Worm (Caenorhabditis elegans) whole organism, L4 larva: ENCODE data around the gene tmem-135.

ENCODE experiments used
- ZK337.2 ChIP-seq: fragments of 200-800 bp; sonication (Bioruptor generic); IDR thresholded peaks from 2 replicates; pipeline ENCODE4 v1.3.6; 2022; ENCODE audit warnings: missing genetic modification reagents, missing genetic modification characterization, missing compliant biosample characterization
- ama-1 ChIP-seq: fragments of 150-350 bp; optimal IDR thresholded peaks from 2 replicates; lab custom pipeline; 2014; ENCODE audit warnings: inconsistent platforms, mixed read lengths
- ceh-32 ChIP-seq: sonication (generic microtip); optimal IDR thresholded peaks from 2 replicates; lab custom pipeline; 2016; ENCODE audit warnings: mild to moderate bottlenecking, missing genetic modification characterization, missing compliant biosample characterization; ENCODE audit not compliant: poor library complexity
- ceh-62 ChIP-seq: sonication (generic microtip); optimal IDR thresholded peaks from 2 replicates; lab custom pipeline; 2017; ENCODE audit warnings: missing biosample characterization, missing genetic modification characterization
- ces-1 ChIP-seq: fragments of 150-350 bp; sonication (generic microtip); optimal IDR thresholded peaks from 4 replicates; lab custom pipeline; 2014; ENCODE audit warnings: missing biosample characterization, missing genetic modification reagents, missing genetic modification characterization
- cey-2 ChIP-seq: sonication (generic microtip); optimal IDR thresholded peaks from 3 replicates; lab custom pipeline; 2017; ENCODE audit warnings: missing genetic modification characterization, mild to moderate bottlenecking, missing compliant biosample characterization, antibody characterized with exemption, borderline replicate concordance; ENCODE audit not compliant: insufficient read depth
- daf-12 ChIP-seq: fragments of 150-350 bp; optimal IDR thresholded peaks from 2 replicates; lab custom pipeline; 2014; ENCODE audit warnings: missing biosample characterization, missing genetic modification reagents, missing genetic modification characterization
- daf-16 ChIP-seq, 3 experiments: sonication (generic microtip); optimal IDR thresholded peaks; 2 replicates each; lab custom pipeline; 2016 to 2017; ENCODE audit warnings: missing genetic modification characterization in 3 of 3, missing genetic modification reagents in 3 of 3, mild to moderate bottlenecking in 2 of 3, missing compliant biosample characterization in 2 of 3, missing biosample characterization in 1 of 3, moderate library complexity in 1 of 3
- dmd-6 ChIP-seq: fragments of 200-800 bp; sonication (Bioruptor generic); IDR thresholded peaks from 2 replicates; pipeline ENCODE4 v1.3.6; 2022; ENCODE audit warnings: missing genetic modification reagents, missing genetic modification characterization, missing compliant biosample characterization
- dmd-8 ChIP-seq: fragments of 200-800 bp; sonication (Bioruptor generic); IDR thresholded peaks from 2 replicates; pipeline ENCODE4 v1.3.6; 2022; ENCODE audit warnings: missing genetic modification characterization, missing compliant biosample characterization
- dve-1 ChIP-seq: sonication (generic microtip); optimal IDR thresholded peaks from 2 replicates; lab custom pipeline; 2017; ENCODE audit warnings: antibody characterized with exemption, mild to moderate bottlenecking, missing genetic modification characterization, missing compliant biosample characterization; ENCODE audit not compliant: insufficient read depth
- gei-8 ChIP-seq: fragments of 200-800 bp; sonication (Bioruptor generic); optimal IDR thresholded peaks from 2 replicates; lab custom pipeline; 2018; ENCODE audit warnings: mild to moderate bottlenecking, missing genetic modification characterization, missing compliant biosample characterization
- hif-1 ChIP-seq, 2 experiments: sonication (generic microtip); optimal IDR thresholded peaks; 2 replicates each; lab custom pipeline; 2016 to 2017; ENCODE audit warnings: missing compliant biosample characterization in 2 of 2, missing genetic modification characterization in 2 of 2, missing genetic modification reagents in 2 of 2, missing genotype in 2 of 2, mild to moderate bottlenecking in 1 of 2
- hlh-11 ChIP-seq: fragments of 200-800 bp; sonication (Bioruptor generic); optimal IDR thresholded peaks from 2 replicates; lab custom pipeline; 2018; ENCODE audit warnings: mild to moderate bottlenecking, missing genetic modification characterization, missing compliant biosample characterization
- hlh-30 ChIP-seq: sonication (generic microtip); optimal IDR thresholded peaks from 2 replicates; lab custom pipeline; 2017; ENCODE audit warnings: antibody characterized with exemption, mild to moderate bottlenecking, missing genetic modification characterization, missing compliant biosample characterization; ENCODE audit not compliant: insufficient read depth
- hmg-1.1 ChIP-seq: fragments of 200-800 bp; sonication (Bioruptor generic); IDR thresholded peaks from 2 replicates; pipeline ENCODE4 v1.3.6; 2022; ENCODE audit warnings: missing genetic modification reagents, missing genetic modification characterization, missing compliant biosample characterization
- lim-7 ChIP-seq: fragments of 200-800 bp; sonication (Bioruptor generic); IDR thresholded peaks from 2 replicates; pipeline ENCODE4 v1.3.6; 2022; ENCODE audit warnings: missing genetic modification characterization, missing compliant biosample characterization
- lin-1 ChIP-seq: fragments of 200-800 bp; sonication (Bioruptor generic); IDR thresholded peaks from 2 replicates; pipeline ENCODE4 v1.3.6; 2022; ENCODE audit warnings: missing genetic modification reagents, missing genetic modification characterization, missing compliant biosample characterization
- lin-38 ChIP-seq: fragments of 200-800 bp; sonication (Bioruptor generic); IDR thresholded peaks from 2 replicates; pipeline ENCODE4 v1.3.6; 2022; ENCODE audit warnings: missing genetic modification reagents, missing genetic modification characterization, missing compliant biosample characterization
- mep-1 ChIP-seq: fragments of 150-350 bp; sonication (generic microtip); optimal IDR thresholded peaks from 3 replicates; lab custom pipeline; 2014; ENCODE audit warnings: missing biosample characterization, missing genetic modification characterization
- mes-2 ChIP-seq: sonication (generic microtip); optimal IDR thresholded peaks from 2 replicates; lab custom pipeline; 2016; ENCODE audit warnings: missing genotype, mild to moderate bottlenecking, missing genetic modification characterization, missing compliant biosample characterization; ENCODE audit not compliant: poor library complexity, severe bottlenecking
- nhr-10 ChIP-seq: fragments of 150-350 bp; optimal IDR thresholded peaks from 2 replicates; lab custom pipeline; 2014; ENCODE audit warnings: missing biosample characterization, missing genetic modification characterization
- nhr-102 ChIP-seq: sonication (generic microtip); optimal IDR thresholded peaks from 2 replicates; lab custom pipeline; 2016; ENCODE audit warnings: mild to moderate bottlenecking, missing genetic modification characterization, moderate library complexity, missing compliant biosample characterization
- nhr-111 ChIP-seq: fragments of 200-800 bp; sonication (Bioruptor generic); optimal IDR thresholded peaks from 2 replicates; lab custom pipeline; 2018; ENCODE audit warnings: mild to moderate bottlenecking, missing genetic modification characterization, missing compliant biosample characterization
- nhr-25 ChIP-seq: sonication (generic microtip); optimal IDR thresholded peaks from 2 replicates; lab custom pipeline; 2017; ENCODE audit warnings: missing genetic modification characterization, mild to moderate bottlenecking, missing compliant biosample characterization, antibody characterized with exemption, moderate library complexity, borderline replicate concordance; ENCODE audit not compliant: insufficient read depth
- nhr-28 ChIP-seq: fragments of 150-350 bp; optimal IDR thresholded peaks from 2 replicates; lab custom pipeline; 2014; ENCODE audit warnings: missing biosample characterization, missing genetic modification characterization
- nhr-48 ChIP-seq: sonication (generic microtip); optimal IDR thresholded peaks from 2 replicates; lab custom pipeline; 2016; ENCODE audit warnings: mild to moderate bottlenecking, missing genetic modification characterization, missing compliant biosample characterization
- nhr-77 ChIP-seq: fragments of 150-350 bp; optimal IDR thresholded peaks from 2 replicates; lab custom pipeline; 2014; ENCODE audit warnings: missing biosample characterization, missing genetic modification characterization
- pha-4 ChIP-seq, 2 experiments: fragments of 150-350 bp in 1 of 2; fragments of 200-800 bp in 1 of 2; sonication (Bioruptor generic) in 1 of 2; IDR thresholded peaks in 1 of 2; optimal IDR thresholded peaks in 1 of 2; 2 replicates each; pipeline versions ENCODE4 v1.3.6 to Lab custom; 2014 to 2022; ENCODE audit warnings: missing genetic modification characterization in 2 of 2, missing genetic modification reagents in 2 of 2, missing biosample characterization in 1 of 2, missing compliant biosample characterization in 1 of 2
- php-3 ChIP-seq: fragments of 200-800 bp; sonication (Bioruptor generic); IDR thresholded peaks from 2 replicates; pipeline ENCODE4 v1.3.6; 2022; ENCODE audit warnings: missing genetic modification reagents, missing genetic modification characterization, missing compliant biosample characterization
- pqm-1 ChIP-seq: sonication (generic microtip); optimal IDR thresholded peaks from 2 replicates; lab custom pipeline; 2017; ENCODE audit warnings: missing biosample characterization, missing genetic modification characterization
- rbr-2 ChIP-seq: sonication (generic microtip); optimal IDR thresholded peaks from 2 replicates; lab custom pipeline; 2016; ENCODE audit warnings: missing genotype, missing genetic modification characterization, missing compliant biosample characterization
- sdz-12 ChIP-seq: fragments of 200-800 bp; sonication (Bioruptor generic); optimal IDR thresholded peaks from 2 replicates; lab custom pipeline; 2018; ENCODE audit warnings: mild to moderate bottlenecking, missing genetic modification characterization, missing compliant biosample characterization
- tra-1 ChIP-seq: fragments of 200-800 bp; sonication (Bioruptor generic); IDR thresholded peaks from 2 replicates; pipeline ENCODE4 v1.3.6; 2022; ENCODE audit warnings: missing genetic modification reagents, missing genetic modification characterization, missing compliant biosample characterization
- unc-130 ChIP-seq: sonication (generic microtip); optimal IDR thresholded peaks from 2 replicates; lab custom pipeline; 2016; ENCODE audit warnings: missing genetic modification reagents, missing genetic modification characterization, missing compliant biosample characterization
- unc-62 ChIP-seq, 3 experiments: fragments of 150-350 bp in 1 of 3; sonication (generic microtip); optimal IDR thresholded peaks in 2 of 3; peaks in 1 of 3; 1 replicate in 1 of 3; 2 replicates in 2 of 3; lab custom pipeline; 2014 to 2017; ENCODE audit warnings: missing biosample characterization in 3 of 3, missing genetic modification characterization in 3 of 3, missing genetic modification reagents in 3 of 3, missing genotype in 1 of 3
- zag-1 ChIP-seq: fragments of 150-350 bp; optimal IDR thresholded peaks from 2 replicates; lab custom pipeline; 2014; ENCODE audit warnings: missing biosample characterization, missing genetic modification characterization
- zip-11 ChIP-seq: fragments of 200-800 bp; sonication (Bioruptor generic); IDR thresholded peaks from 2 replicates; pipeline ENCODE4 v1.3.6; 2022; ENCODE audit warnings: missing genetic modification characterization, missing compliant biosample characterization
- ztf-7 ChIP-seq: fragments of 150-350 bp; optimal IDR thresholded peaks from 2 replicates; lab custom pipeline; 2014; ENCODE audit warnings: missing biosample characterization, missing genetic modification characterization

The tmem-135 gene

DNA sequence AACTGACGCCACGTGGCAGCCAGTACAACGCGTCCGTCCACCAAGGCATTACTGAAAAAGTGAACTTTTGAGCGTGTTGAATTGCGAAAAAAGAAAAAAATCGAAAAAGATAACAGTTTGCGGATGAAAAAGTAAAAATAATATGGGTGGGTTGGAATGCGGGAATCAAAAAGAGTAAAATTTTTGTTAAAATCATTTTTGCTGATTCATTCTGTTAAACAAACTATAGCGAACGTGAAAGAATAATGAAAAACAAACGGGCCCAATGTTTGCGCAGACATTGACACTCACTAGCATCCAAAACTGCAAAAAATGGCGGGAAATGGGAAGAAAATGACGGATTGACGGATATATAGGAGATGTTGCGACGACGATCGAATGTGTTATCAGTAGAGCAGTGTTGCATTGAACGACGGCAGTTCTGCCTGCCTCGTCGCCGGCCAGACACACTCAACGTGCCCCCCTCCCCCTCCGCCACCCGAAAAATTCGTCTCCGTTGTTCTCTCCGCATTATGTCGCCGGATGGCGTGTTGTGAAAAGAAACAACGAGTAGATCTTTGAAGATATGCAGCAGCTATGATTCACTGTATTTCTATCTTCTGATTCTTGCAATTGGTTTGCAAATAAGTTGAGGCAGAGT, 26.0 kb downstream of the tmem-135 start, which contains the start of gene hyl-2 (continued):
- TF ChIP-seq zag-1 (tag; lab: Kevin White, UChicago) (no peak), lin-1 (GFP tag; lab: Robert Waterston, UW) (no peak), unc-130 (no peak), ztf-7 (tag; lab: Kevin White, UChicago) (no peak)

- peak; percentile 84 for TF ChIP-seq dve-1 (tag; lab: Kevin White, UChicago)
- peak; percentile 23 for TF ChIP-seq hlh-30 (tag; lab: Kevin White, UChicago)
- no peak for TF ChIP-seq zip-11 (GFP tag; lab: Robert Waterston, UW)
- no peak for TF ChIP-seq daf-16 (GFP tag; optimal IDR thresholded peaks at IDR 0.05; lab: Kevin White, UChicago)
- peak; percentile 62 for TF ChIP-seq daf-16 (tag; optimal IDR thresholded peaks at IDR 0.05; lab: Kevin White, UChicago)
- TF ChIP-seq hif-1 (tag; optimal IDR thresholded peaks at IDR 0.05; lab: Kevin White, UChicago) = peak in 1 of 2 experiments; percentile 23
- peak; percentile 69 for TF ChIP-seq nhr-28
- no peak for TF ChIP-seq nhr-111 (GFP tag; lab: Kevin White, UChicago)
- TF ChIP-seq nhr-77 (tag; lab: Kevin White, UChicago) = peak; percentile 72
- peak; percentile 67 for TF ChIP-seq hlh-11 (tag; lab: Kevin White, UChicago)
- TF ChIP-seq daf-12 (tag; lab: Kevin White, UChicago) = no peak
- TF ChIP-seq mep-1 (tag; lab: Kevin White, UChicago) = peak; percentile 8
- TF ChIP-seq unc-62 (GFP tag; optimal IDR thresholded peaks at IDR 0.05 in 1 of 2; lab: Kevin White, UChicago) = peak in 1 of 2 experiments; percentile 92
- no peak for TF ChIP-seq unc-62 (tag; optimal IDR thresholded peaks at IDR 0.05; lab: Kevin White, UChicago)
- TF ChIP-seq tra-1 (GFP tag; lab: Robert Waterston, UW) = peak; percentile 57
- peak; percentile 90 for TF ChIP-seq dmd-6 (GFP tag; lab: Robert Waterston, UW)
- peak; percentile 94 for TF ChIP-seq pqm-1 (tag; lab: Kevin White, UChicago)
- TF ChIP-seq nhr-48 (tag; lab: Kevin White, UChicago) = peak; percentile 57
- 0 out of 2 replicates have a peak, but pooled peaks have one; percentile 21 for TF ChIP-seq pha-4 (GFP tag; IDR thresholded peaks at IDR 0.05; lab: Robert Waterston, UW)
- TF ChIP-seq pha-4 (tag; optimal IDR thresholded peaks at IDR 0.05; lab: Kevin White, UChicago) = no peak
- no peak for TF ChIP-seq lim-7 (GFP tag; lab: Robert Waterston, UW)
- TF ChIP-seq nhr-102 = peak; percentile 46
Observed at ce11 chrX:4700083-4700482, 26.6 kb downstream of the tmem-135 start.

DNA sequence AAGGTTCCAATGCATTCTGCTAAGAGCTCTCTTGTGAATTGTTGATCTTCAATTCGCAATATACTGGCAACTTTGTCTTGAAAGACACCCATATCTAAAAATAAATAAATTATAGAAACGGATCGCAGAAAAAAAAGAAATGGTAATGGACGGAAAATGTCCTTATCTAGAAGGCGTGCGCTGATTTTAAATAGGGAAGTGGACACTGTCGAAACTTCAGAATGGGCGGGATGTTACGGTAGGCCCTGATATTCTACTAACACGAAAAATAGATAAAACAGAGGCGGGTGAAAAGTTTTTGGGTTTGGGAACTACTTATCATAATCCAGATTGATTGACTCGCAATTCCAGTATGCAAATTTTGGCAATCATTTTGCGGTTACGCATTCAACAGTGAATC, 31.4 kb downstream of the tmem-135 start, which contains the start of gene aqp-8:
aqp-8 (minus strand) TSS at position 101 of the 400 bp plus-strand sequence.
- no peak for TF ChIP-seq sdz-12 (GFP tag; lab: Kevin White, UChicago)
- TF ChIP-seq hif-1 (tag; optimal IDR thresholded peaks at IDR 0.05; lab: Kevin White, UChicago) = no peak
- no peak for TF ChIP-seq ama-1 (lab: Kevin White, UChicago)
- TF ChIP-seq dve-1 (tag; lab: Kevin White, UChicago) = no peak
- no peak for TF ChIP-seq ZK337.2 (GFP tag; lab: Robert Waterston, UW)
- no peak for TF ChIP-seq nhr-10

- no peak for TF ChIP-seq dmd-8 (GFP tag; lab: Robert Waterston, UW)
- peak; percentile 29 for TF ChIP-seq nhr-25 (tag; lab: Kevin White, UChicago)
Observed at ce11 chrX:4705666-4706065, 32.2 kb downstream of the tmem-135 start.

DNA sequence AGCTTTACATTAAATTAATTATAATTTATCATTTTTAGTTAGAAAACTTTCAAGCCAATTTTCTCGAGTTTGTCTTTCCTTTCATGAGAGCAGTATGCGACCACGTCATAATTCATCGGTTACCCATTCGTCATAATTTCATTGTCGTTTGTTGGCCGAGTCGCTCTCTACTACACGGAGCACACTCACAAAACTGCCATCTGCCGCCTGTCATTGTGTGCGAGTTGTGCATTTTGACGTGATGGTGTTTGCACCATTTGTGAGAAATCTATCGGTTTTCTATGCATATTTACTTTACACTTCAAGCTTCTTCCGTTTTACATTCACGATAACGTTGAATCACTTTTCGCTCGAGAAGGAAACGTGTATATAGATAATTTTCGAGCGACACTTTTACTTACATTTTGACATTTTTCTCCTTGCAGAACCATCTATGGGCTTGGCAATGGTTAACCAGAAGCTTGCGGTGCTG, 33.3 kb downstream of the tmem-135 start, which contains the start of gene dhhc-10:
dhhc-10 (plus strand) TSS at position 422 of the 472 bp plus-strand sequence.
- TF ChIP-seq rbr-2 = peak; percentile 24
- no peak for TF ChIP-seq unc-130
- TF ChIP-seq cey-2 = no peak
- peak; percentile 74 for TF ChIP-seq mes-2
- 0 out of 2 replicates have a peak, but pooled peaks have one; percentile 14 for TF ChIP-seq lin-38 (GFP tag; lab: Robert Waterston, UW)
- peak in 1 of 2 experiments; percentile 35 for TF ChIP-seq hif-1 (tag; optimal IDR thresholded peaks at IDR 0.05; lab: Kevin White, UChicago)
- TF ChIP-seq nhr-102 = peak; percentile 28
- 0 out of 2 replicates have a peak, but pooled peaks have one; percentile 35 for TF ChIP-seq hmg-1.1 (GFP tag; lab: Robert Waterston, UW)
- TF ChIP-seq ces-1 = no peak
- TF ChIP-seq ceh-32 (tag; lab: Kevin White, UChicago) = no peak
- peak; percentile 83 for TF ChIP-seq dve-1 (tag; lab: Kevin White, UChicago)
- peak; percentile 33; the same call in 1 of the 2 replicates for TF ChIP-seq php-3 (GFP tag; lab: Robert Waterston, UW)
- no peak for TF ChIP-seq ceh-62 (tag; lab: Kevin White, UChicago)
- TF ChIP-seq gei-8 (GFP tag; lab: Kevin White, UChicago) = no peak
